Worm (Caenorhabditis elegans) whole organism, L3 larva: Measurements from ENCODE around the gene cul-4.

Source experiments
- egl-27 ChIP-seq: sonication (generic microtip); optimal IDR thresholded peaks from 4 replicates; lab custom pipeline; 2017; ENCODE audit warnings: missing biosample characterization, missing genetic modification reagents, missing genetic modification characterization
- elt-1 ChIP-seq: fragments of 150-350 bp; optimal IDR thresholded peaks from 2 replicates; lab custom pipeline; 2014; ENCODE audit warnings: missing biosample characterization, missing genetic modification characterization
- fkh-10 ChIP-seq: sonication (generic microtip); optimal IDR thresholded peaks from 2 replicates; lab custom pipeline; 2017; ENCODE audit warnings: missing biosample characterization, missing genetic modification reagents, missing genetic modification characterization
- fos-1 ChIP-seq: fragments of 150-350 bp; optimal IDR thresholded peaks from 2 replicates; lab custom pipeline; 2014; ENCODE audit warnings: missing biosample characterization, missing genetic modification characterization
- lsy-12 ChIP-seq: sonication (generic microtip); optimal IDR thresholded peaks from 2 replicates; lab custom pipeline; 2016; ENCODE audit warnings: mild to moderate bottlenecking, missing genetic modification characterization, missing compliant biosample characterization
- nhr-11 ChIP-seq: fragments of 150-350 bp; optimal IDR thresholded peaks from 2 replicates; lab custom pipeline; 2014; ENCODE audit warnings: missing biosample characterization, missing genetic modification characterization
- nhr-237 ChIP-seq: fragments of 150-350 bp; optimal IDR thresholded peaks from 2 replicates; lab custom pipeline; 2014; ENCODE audit warnings: missing biosample characterization, missing genetic modification characterization
- nhr-25 ChIP-seq: sonication (generic microtip); optimal IDR thresholded peaks from 2 replicates; lab custom pipeline; 2017; ENCODE audit warnings: missing biosample characterization, missing genetic modification characterization
- nhr-43 ChIP-seq: sonication (generic microtip); optimal IDR thresholded peaks from 2 replicates; lab custom pipeline; 2016; ENCODE audit warnings: mild to moderate bottlenecking, missing genetic modification characterization, missing compliant biosample characterization; ENCODE audit not compliant: poor library complexity, severe bottlenecking
- nhr-76 ChIP-seq: fragments of 150-350 bp; sonication (generic microtip); optimal IDR thresholded peaks from 5 replicates; lab custom pipeline; 2014; ENCODE audit warnings: missing biosample characterization, missing genetic modification characterization
- pha-4 ChIP-seq: fragments of 150-350 bp; optimal IDR thresholded peaks from 2 replicates; lab custom pipeline; 2014; ENCODE audit warnings: missing biosample characterization, missing genetic modification reagents, missing genetic modification characterization

DNA sequence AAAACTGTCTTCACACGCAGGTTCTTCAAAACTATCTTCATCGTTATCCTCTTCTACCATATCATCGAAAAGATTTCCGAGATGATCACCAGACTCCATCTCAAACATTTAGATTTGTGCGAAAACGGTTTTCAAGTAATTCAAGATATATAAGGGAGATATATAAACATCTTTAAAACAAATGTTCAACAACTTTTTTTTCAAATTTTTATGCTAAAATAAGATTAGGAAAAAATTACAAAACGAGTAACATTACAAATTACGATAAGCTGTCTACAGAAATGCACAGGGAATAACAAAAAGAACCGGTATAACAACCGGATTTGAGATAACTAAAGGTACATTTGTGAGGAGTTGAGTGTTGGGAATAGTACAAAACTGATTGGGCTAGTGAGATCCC is 6.0 kb upstream of the cul-4 start, which contains the start of gene C30G12.6:
- TF ChIP-seq pha-4 (no peak), egl-27 (tag; lab: Kevin White, UChicago) (no peak), lsy-12 (tag; lab: Kevin White, UChicago) (no peak), nhr-25 (no peak), elt-1 (no peak), fkh-10 (no peak), fos-1 (tag; lab: Kevin White, UChicago) (no peak), nhr-237 (tag; lab: Kevin White, UChicago) (no peak), nhr-11 (tag; lab: Kevin White, UChicago) (no peak), nhr-43 (no peak), nhr-76 (tag; lab: Kevin White, UChicago) (no peak)
